Worm (Caenorhabditis elegans) whole organism, early embryonic: ENCODE results near the gene F13A7.12.

Experiments
- ama-1 ChIP-seq: fragments of 150-350 bp; optimal IDR thresholded peaks from 2 replicates; lab custom pipeline; 2014
- ceh-13 ChIP-seq: fragments of 200-800 bp; sonication (Bioruptor generic); optimal IDR thresholded peaks from 2 replicates; lab custom pipeline; 2018; ENCODE audit warnings: mild to moderate bottlenecking, missing genetic modification characterization, missing compliant biosample characterization
- ceh-36 ChIP-seq: sonication (generic microtip); optimal IDR thresholded peaks from 2 replicates; lab custom pipeline; 2016; ENCODE audit warnings: missing genetic modification characterization, inconsistent platforms, missing compliant biosample characterization
- ets-7 ChIP-seq: sonication (generic microtip); optimal IDR thresholded peaks from 2 replicates; lab custom pipeline; 2016; ENCODE audit warnings: missing genotype, missing genetic modification characterization, missing compliant biosample characterization
- flt-1 ChIP-seq: fragments of 200-800 bp; sonication (Bioruptor generic); IDR thresholded peaks from 2 replicates; pipeline ENCODE4 v1.3.6; 2022; ENCODE audit warnings: missing genetic modification characterization, missing compliant biosample characterization
- hmbx-1 ChIP-seq: sonication (generic microtip); optimal IDR thresholded peaks from 2 replicates; lab custom pipeline; 2016; ENCODE audit warnings: mild to moderate bottlenecking, missing genetic modification characterization, missing compliant biosample characterization
- hmg-4 ChIP-seq: fragments of 200-800 bp; sonication (Bioruptor generic); optimal IDR thresholded peaks from 2 replicates; lab custom pipeline; 2018; ENCODE audit warnings: mild to moderate bottlenecking, missing genetic modification characterization, missing compliant biosample characterization
- hnd-1 ChIP-seq: sonication (generic microtip); optimal IDR thresholded peaks from 2 replicates; lab custom pipeline; 2016; ENCODE audit warnings: missing genetic modification characterization, missing compliant biosample characterization
- pes-1 ChIP-seq: fragments of 200-800 bp; sonication (Bioruptor generic); IDR thresholded peaks from 2 replicates; pipeline ENCODE4 v1.3.6; 2022; ENCODE audit warnings: missing genetic modification reagents, missing genetic modification characterization, missing compliant biosample characterization
- sea-1 ChIP-seq: fragments of 200-800 bp; sonication (Bioruptor generic); conservative IDR thresholded peaks from 2 replicates; pipeline ENCODE4 v1.3.6; 2022; ENCODE audit warnings: missing genetic modification characterization, missing compliant biosample characterization
- tbx-11 ChIP-seq: fragments of 200-800 bp; sonication (Bioruptor generic); IDR thresholded peaks from 2 replicates; pipeline ENCODE4 v1.3.6; 2022; ENCODE audit warnings: missing genetic modification characterization, missing compliant biosample characterization
- tbx-37 ChIP-seq: fragments of 200-800 bp; sonication (Bioruptor generic); conservative IDR thresholded peaks from 2 replicates; pipeline ENCODE4 v1.3.6; 2022; ENCODE audit warnings: missing genetic modification reagents, missing genetic modification characterization, missing compliant biosample characterization

DNA sequence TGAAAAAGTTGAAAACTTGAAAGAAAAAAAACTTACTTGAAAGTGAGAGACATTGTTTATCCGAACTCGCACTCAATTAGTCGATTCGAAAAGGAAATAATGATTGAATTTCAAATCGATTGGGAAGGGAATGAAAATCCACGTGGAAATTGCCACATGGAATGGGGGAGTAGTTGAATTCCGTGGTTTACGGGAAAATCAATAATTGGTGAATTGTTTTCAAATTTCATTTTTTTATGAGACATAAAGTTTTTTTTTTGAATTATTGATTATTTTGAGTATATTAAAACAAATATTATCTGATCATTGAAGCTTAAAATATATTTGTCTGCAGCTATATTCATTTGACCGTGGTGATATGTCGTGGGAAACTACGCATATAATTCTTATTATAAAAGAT is 18.0 kb upstream of the F13A7.12 start, which contains the start of gene F13A7.1:
- TF ChIP-seq flt-1 (GFP tag; lab: Robert Waterston, UW) (no peak), ceh-13 (GFP tag; lab: Kevin White, UChicago) (no peak), pes-1 (GFP tag; lab: Robert Waterston, UW) (no peak), ets-7 (tag; lab: Kevin White, UChicago) (no peak), ama-1 (lab: Kevin White, UChicago) (no peak), hmg-4 (GFP tag; lab: Kevin White, UChicago) (no peak), sea-1 (GFP tag; lab: Robert Waterston, UW) (no peak), hnd-1 (no peak), hmbx-1 (tag; lab: Kevin White, UChicago) (no peak), tbx-37 (no peak), ceh-36 (tag; lab: Kevin White, UChicago) (no peak), tbx-11 (GFP tag; lab: Robert Waterston, UW) (no peak)
